Worm (Caenorhabditis elegans): ENCODE data around the gene srt-41.

DNA sequence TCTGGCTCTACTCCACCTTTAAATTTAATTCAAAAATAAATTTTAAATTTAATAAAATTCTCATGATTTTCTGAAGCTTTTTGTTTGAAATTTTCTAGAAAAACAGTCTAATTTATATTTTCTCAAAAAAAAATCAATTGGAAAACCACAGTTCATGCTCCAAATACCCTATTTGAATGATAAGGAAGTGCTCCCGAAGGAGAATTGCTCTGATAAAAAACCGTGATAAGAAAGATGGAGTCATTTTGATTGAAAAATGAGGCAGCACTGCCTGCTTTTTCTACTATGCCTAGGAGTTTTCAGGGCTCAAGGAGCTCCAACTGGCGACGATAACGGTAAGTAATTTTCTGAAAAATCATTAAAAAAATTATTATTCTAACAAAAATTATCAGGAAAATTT, 43.0 kb upstream of the srt-41 start, which contains the start of gene T10B5.7:
- TF ChIP-seq F13C5.2 (tag; optimal IDR thresholded peaks at IDR 0.05) (no peak), tbx-11 (GFP tag; IDR thresholded peaks at IDR 0.05) (no peak), hmg-4 (GFP tag; optimal IDR thresholded peaks at IDR 0.05) (no peak)
